Fruit fly (Drosophila melanogaster) whole organism, embryonic: ENCODE measurements around the gene CG4452.

Source experiments
- CG10147 ChIP-seq: fragments of 200-800 bp; sonication (Bioruptor generic); optimal IDR thresholded peaks from 2 replicates; lab custom pipeline; 2019; ENCODE audit warnings: missing biosample characterization, mild to moderate bottlenecking, missing genetic modification characterization, moderate library complexity
- CG12391 ChIP-seq: fragments of 200-800 bp; sonication (Bioruptor generic); optimal IDR thresholded peaks from 3 replicates; lab custom pipeline; 2018; ENCODE audit warnings: missing biosample characterization, mild to moderate bottlenecking, missing genetic modification characterization, moderate library complexity
- CG14667 ChIP-seq: fragments of 200-800 bp; sonication (Bioruptor generic); IDR thresholded peaks from 2 replicates; pipeline ENCODE4 v1.3.6; 2022; ENCODE audit warnings: missing biosample characterization, missing genetic modification characterization
- CG15073 ChIP-seq: fragments of 200-800 bp; sonication (Bioruptor generic); optimal IDR thresholded peaks from 2 replicates; lab custom pipeline; 2016; ENCODE audit warnings: missing biosample characterization, missing genetic modification characterization
- CG1603 ChIP-seq: fragments of 200-800 bp; sonication (Bioruptor generic); optimal IDR thresholded peaks from 2 replicates; lab custom pipeline; 2019; ENCODE audit warnings: missing biosample characterization, mild to moderate bottlenecking, missing genetic modification characterization, moderate library complexity
- CG17385 ChIP-seq: fragments of 200-800 bp; sonication (Bioruptor generic); optimal IDR thresholded peaks from 3 replicates; lab custom pipeline; 2018; ENCODE audit warnings: missing biosample characterization, mild to moderate bottlenecking, missing genetic modification characterization
- CG18619 ChIP-seq: fragments of 200-800 bp; sonication (Bioruptor generic); optimal IDR thresholded peaks from 3 replicates; lab custom pipeline; 2017; ENCODE audit warnings: missing biosample characterization, mild to moderate bottlenecking, missing genetic modification characterization
- CG2199 ChIP-seq: fragments of 200-800 bp; sonication (Bioruptor generic); IDR thresholded peaks from 3 replicates; pipeline ENCODE4 v1.3.6; 2022; ENCODE audit warnings: missing biosample characterization, missing genetic modification characterization
- CG31224 ChIP-seq: fragments of 200-800 bp; sonication (Bioruptor generic); IDR thresholded peaks from 2 replicates; pipeline ENCODE4 v1.3.6; 2022; ENCODE audit warnings: missing biosample characterization, missing genetic modification characterization
- CG3726 ChIP-seq: fragments of 200-800 bp; sonication (Bioruptor generic); IDR thresholded peaks from 3 replicates; pipeline ENCODE4, ENCODE4 v1.3.6; 2022; ENCODE audit warnings: missing biosample characterization, missing genetic modification characterization
- CG5180 ChIP-seq: fragments of 200-800 bp; sonication (Bioruptor generic); optimal IDR thresholded peaks from 3 replicates; lab custom pipeline; 2017; ENCODE audit warnings: missing biosample characterization, missing genetic modification characterization, mild to moderate bottlenecking, moderate library complexity, missing genetic modification reagents
- CG5245 ChIP-seq: fragments of 200-800 bp; sonication (Bioruptor generic); optimal IDR thresholded peaks from 3 replicates; lab custom pipeline; 2016; ENCODE audit warnings: missing biosample characterization, missing genetic modification characterization
- CG6272 ChIP-seq: fragments of 200-800 bp; sonication (Bioruptor generic); IDR thresholded peaks from 2 replicates; pipeline ENCODE4 v1.3.6; 2022; ENCODE audit warnings: missing biosample characterization, missing genetic modification characterization
- CG8765 ChIP-seq: fragments of 200-800 bp; sonication (Bioruptor generic); IDR thresholded peaks from 2 replicates; pipeline ENCODE4 v1.3.6; 2022; ENCODE audit warnings: missing biosample characterization, missing genetic modification characterization
- CG9727 ChIP-seq: fragments of 200-800 bp; sonication (Bioruptor generic); optimal IDR thresholded peaks from 3 replicates; lab custom pipeline; 2017; ENCODE audit warnings: missing biosample characterization, mild to moderate bottlenecking, missing genetic modification characterization
- Camta ChIP-seq: fragments of 200-800 bp; sonication (Bioruptor generic); optimal IDR thresholded peaks from 2 replicates; lab custom pipeline; 2016; ENCODE audit warnings: missing biosample characterization, missing genetic modification characterization
- Dek ChIP-seq: fragments of 200-800 bp; sonication (Bioruptor generic); optimal IDR thresholded peaks from 3 replicates; lab custom pipeline; 2019; ENCODE audit warnings: missing biosample characterization, mild to moderate bottlenecking, missing genetic modification characterization, moderate library complexity
- Dfd ChIP-seq, 2 experiments: fragments of >200 bp; optimal IDR thresholded peaks; 2 replicates each; lab custom pipeline; 2017; ENCODE audit warnings: missing biosample characterization in 2 of 2, missing genetic modification characterization in 2 of 2
- ERR ChIP-seq: fragments of 200-800 bp; sonication (Bioruptor generic); optimal IDR thresholded peaks from 2 replicates; lab custom pipeline; 2016; ENCODE audit warnings: missing biosample characterization, missing genetic modification characterization
- HLH3B ChIP-seq: fragments of 200-800 bp; sonication (Bioruptor generic); IDR thresholded peaks from 2 replicates; pipeline ENCODE4 v1.3.6; 2022; ENCODE audit warnings: missing biosample characterization, missing genetic modification characterization
- Hr51 ChIP-seq, 2 experiments: fragments of 200-800 bp; sonication (Bioruptor generic); optimal IDR thresholded peaks; 2 replicates in 1 of 2; 3 replicates in 1 of 2; lab custom pipeline; 2016 to 2018; ENCODE audit warnings: missing biosample characterization in 2 of 2, missing genetic modification characterization in 2 of 2, mild to moderate bottlenecking in 1 of 2, moderate library complexity in 1 of 2
- Lpt ChIP-seq: fragments of >200 bp; optimal IDR thresholded peaks from 2 replicates; lab custom pipeline; 2018; ENCODE audit warnings: missing biosample characterization, missing genetic modification characterization
- NC2α ChIP-seq: fragments of 200-800 bp; sonication (Bioruptor generic); optimal IDR thresholded peaks from 2 replicates; lab custom pipeline; 2016; ENCODE audit warnings: missing biosample characterization, missing genetic modification characterization
- Nf-YA ChIP-seq: fragments of 200-800 bp; sonication (Bioruptor generic); IDR thresholded peaks from 2 replicates; pipeline ENCODE4 v1.3.6; 2022; ENCODE audit warnings: missing biosample characterization, missing genetic modification characterization
- Sry-β ChIP-seq: fragments of 200-800 bp; sonication (Bioruptor generic); optimal IDR thresholded peaks from 2 replicates; lab custom pipeline; 2018; ENCODE audit warnings: missing biosample characterization, mild to moderate bottlenecking, missing genetic modification characterization, moderate library complexity
- Xbp1 ChIP-seq: fragments of 200-800 bp; sonication (Bioruptor generic); optimal IDR thresholded peaks from 3 replicates; lab custom pipeline; 2016; ENCODE audit warnings: missing biosample characterization, mild to moderate bottlenecking, missing genetic modification characterization
- ab ChIP-seq: fragments of 200-800 bp; sonication (Bioruptor generic); optimal IDR thresholded peaks from 2 replicates; lab custom pipeline; 2016; ENCODE audit warnings: missing biosample characterization, missing genetic modification characterization
- ac ChIP-seq: fragments of 200-800 bp; sonication (Bioruptor generic); optimal IDR thresholded peaks from 3 replicates; lab custom pipeline; 2017; ENCODE audit warnings: missing biosample characterization, mild to moderate bottlenecking, missing genetic modification characterization
- bcd ChIP-seq: fragments of 200-800 bp; sonication (Bioruptor generic); optimal IDR thresholded peaks from 2 replicates; lab custom pipeline; 2017; ENCODE audit warnings: missing biosample characterization, mild to moderate bottlenecking, missing genetic modification characterization
- br ChIP-seq: fragments of >200 bp; optimal IDR thresholded peaks from 2 replicates; lab custom pipeline; 2017
- bsh ChIP-seq, 2 experiments: fragments of 200-800 bp; sonication (Bioruptor generic); optimal IDR thresholded peaks; 2 replicates each; lab custom pipeline; 2017 to 2018; ENCODE audit warnings: mild to moderate bottlenecking in 2 of 2, missing biosample characterization in 2 of 2, missing genetic modification characterization in 2 of 2, moderate library complexity in 1 of 2
- cwo ChIP-seq: fragments of 200-800 bp; sonication (Bioruptor generic); optimal IDR thresholded peaks from 3 replicates; lab custom pipeline; 2017; ENCODE audit warnings: missing biosample characterization, missing genetic modification characterization, mild to moderate bottlenecking, moderate library complexity, missing genetic modification reagents
- dmrt11E ChIP-seq: fragments of 200-800 bp; sonication (Bioruptor generic); optimal IDR thresholded peaks from 3 replicates; lab custom pipeline; 2018; ENCODE audit warnings: missing biosample characterization, mild to moderate bottlenecking, missing genetic modification characterization, moderate library complexity
- exex ChIP-seq: fragments of 200-800 bp; sonication (Bioruptor generic); optimal IDR thresholded peaks from 4 replicates; lab custom pipeline; 2018; ENCODE audit warnings: missing biosample characterization, mild to moderate bottlenecking, missing genetic modification characterization, moderate library complexity
- insv ChIP-seq, 2 experiments: fragments of 200-800 bp; sonication (Bioruptor generic); optimal IDR thresholded peaks; 3 replicates each; lab custom pipeline; 2016 to 2018; ENCODE audit warnings: missing biosample characterization in 2 of 2, missing genetic modification characterization in 2 of 2
- jumu ChIP-seq: fragments of 200-800 bp; sonication (Bioruptor generic); optimal IDR thresholded peaks from 3 replicates; lab custom pipeline; 2016; ENCODE audit warnings: missing biosample characterization, missing genetic modification characterization
- kni ChIP-seq: fragments of 200-800 bp; sonication (Bioruptor generic); optimal IDR thresholded peaks from 3 replicates; lab custom pipeline; 2017; ENCODE audit warnings: mild to moderate bottlenecking, missing biosample characterization, missing genetic modification reagents, missing genetic modification characterization
- luna ChIP-seq: fragments of 200-800 bp; sonication (Bioruptor generic); optimal IDR thresholded peaks from 2 replicates; lab custom pipeline; 2016; ENCODE audit warnings: missing biosample characterization, missing genetic modification characterization
- nom ChIP-seq: fragments of 200-800 bp; sonication (Bioruptor generic); optimal IDR thresholded peaks from 2 replicates; lab custom pipeline; 2017; ENCODE audit warnings: missing biosample characterization, missing genetic modification characterization, mild to moderate bottlenecking, moderate library complexity, missing genetic modification reagents
- pb ChIP-seq: fragments of 200-800 bp; sonication (Bioruptor generic); optimal IDR thresholded peaks from 3 replicates; lab custom pipeline; 2016; ENCODE audit warnings: missing biosample characterization, missing genetic modification characterization
- prd ChIP-seq, 3 experiments: fragments of >200 bp in 2 of 3; fragments of 200-800 bp in 1 of 3; sonication (Bioruptor generic) in 1 of 3; optimal IDR thresholded peaks in 2 of 3; IDR thresholded peaks in 1 of 3; 2 replicates in 2 of 3; 3 replicates in 1 of 3; pipeline versions ENCODE4 v1.3.6 to Lab custom; 2017 to 2022; ENCODE audit warnings: missing biosample characterization in 1 of 3, missing genetic modification characterization in 1 of 3
- pzg ChIP-seq: fragments of 200-800 bp; sonication (Bioruptor generic); optimal IDR thresholded peaks from 3 replicates; lab custom pipeline; 2018; ENCODE audit warnings: missing biosample characterization, mild to moderate bottlenecking, missing genetic modification characterization, moderate library complexity
- so ChIP-seq: fragments of 200-800 bp; sonication (Bioruptor generic); IDR thresholded peaks from 3 replicates; pipeline ENCODE4 v1.3.6; 2022; ENCODE audit warnings: missing biosample characterization, missing genetic modification characterization
- stc ChIP-seq: fragments of 200-800 bp; sonication (Bioruptor generic); IDR thresholded peaks from 2 replicates; pipeline ENCODE4 v1.3.6; 2022; ENCODE audit warnings: missing biosample characterization, missing genetic modification characterization
- tin ChIP-seq: fragments of 200-800 bp; sonication (Bioruptor generic); optimal IDR thresholded peaks from 3 replicates; lab custom pipeline; 2016; ENCODE audit warnings: missing biosample characterization, missing genetic modification characterization
- unc-4 ChIP-seq: fragments of 200-800 bp; sonication (Bioruptor generic); IDR thresholded peaks from 2 replicates; pipeline ENCODE4 v1.3.6; 2022; ENCODE audit warnings: missing biosample characterization, missing genetic modification characterization; ENCODE audit not compliant: partially characterized antibody
- wdn ChIP-seq: fragments of 200-800 bp; sonication (Bioruptor generic); IDR thresholded peaks from 2 replicates; pipeline ENCODE4 v1.3.6; 2022; ENCODE audit warnings: missing biosample characterization, missing genetic modification characterization

CG4452 gene

DNA sequence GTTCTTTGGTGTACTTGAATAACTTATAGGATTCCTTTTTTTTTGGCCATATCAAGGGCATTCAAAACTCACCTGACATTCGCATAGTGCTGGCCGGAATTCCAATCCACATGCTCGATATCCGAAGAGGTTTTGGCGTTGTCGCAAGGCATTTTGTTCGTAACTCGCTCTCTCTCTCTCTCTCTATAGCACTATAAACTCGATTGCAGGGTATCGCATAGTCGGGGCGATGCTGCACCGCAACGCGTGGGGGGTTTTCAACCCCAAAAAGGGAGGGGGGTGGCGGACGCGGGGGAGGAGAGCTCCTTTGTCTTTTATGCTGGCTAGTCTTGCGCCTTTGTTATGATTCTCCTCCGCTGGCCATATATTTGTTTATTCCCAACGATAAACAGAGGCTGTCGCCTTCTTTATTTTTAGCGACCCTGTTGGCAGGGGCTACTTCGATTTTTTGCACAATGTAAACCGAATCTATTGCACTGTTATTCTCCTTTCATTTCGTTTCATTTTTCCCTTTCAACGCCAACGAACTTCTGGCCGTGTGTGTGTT is 31.3 kb downstream of the CG4452 start (continued):
- no peak for TF ChIP-seq CG15073 (GFP tag; lab: Kevin White, UChicago)
- TF ChIP-seq CG1603 (tag; lab: Kevin White, UChicago): peak; percentile 35
- TF ChIP-seq bsh (GFP tag; optimal IDR thresholded peaks at IDR 0.05; lab: Kevin White, UChicago): no peak
- peak; percentile 6 for TF ChIP-seq CG9727 (GFP tag; lab: Kevin White, UChicago)
- peak; percentile 18 for TF ChIP-seq CG5180 (GFP tag; lab: Kevin White, UChicago)
- TF ChIP-seq prd (optimal IDR thresholded peaks at IDR 0.05; lab: Kevin White, UChicago): no peak
- peak; percentile 31; the same call in 1 of the 3 replicates for TF ChIP-seq prd (GFP tag; IDR thresholded peaks at IDR 0.05; lab: Robert Waterston, UW)
- TF ChIP-seq bcd: peak; percentile 15
- TF ChIP-seq unc-4 (GFP tag; lab: Robert Waterston, UW): no peak

dm6 chr3L:9399013-9399750 is 32.0 kb downstream of the CG4452 start, which contains the start of gene CG4080:
TSS of gene CG4080 (minus strand) at chr3L:9399227.
- no peak for TF ChIP-seq CG3726 (GFP tag; lab: Robert Waterston, UW)
- no peak for TF ChIP-seq Sry-β (GFP tag; lab: Kevin White, UChicago)
- no peak for TF ChIP-seq ERR
- no peak for TF ChIP-seq ac (GFP tag; lab: Kevin White, UChicago)
- TF ChIP-seq CG18619 (GFP tag; lab: Kevin White, UChicago): no peak
- no peak for TF ChIP-seq CG8765 (GFP tag; lab: Robert Waterston, UW)
- TF ChIP-seq wdn (GFP tag; lab: Robert Waterston, UW): no peak
- TF ChIP-seq Dek: peak; percentile 17
- peak; percentile 1 for TF ChIP-seq exex (tag; lab: Kevin White, UChicago)
- no peak for TF ChIP-seq luna (GFP tag; lab: Kevin White, UChicago)
- peak; percentile 43 for TF ChIP-seq dmrt11E (tag; lab: Kevin White, UChicago)
- TF ChIP-seq NC2α (GFP tag; lab: Kevin White, UChicago): no peak
- no peak for TF ChIP-seq Hr51 (GFP tag; optimal IDR thresholded peaks at IDR 0.05; lab: Kevin White, UChicago)
- no peak for TF ChIP-seq Nf-YA (GFP tag; lab: Robert Waterston, UW)
- no peak for TF ChIP-seq ab (GFP tag; lab: Kevin White, UChicago)
- no peak for TF ChIP-seq CG14667 (GFP tag; lab: Robert Waterston, UW)
- TF ChIP-seq CG12391: peak; percentile 84
- peak; percentile 24 for TF ChIP-seq CG10147 (GFP tag; lab: Kevin White, UChicago)
- TF ChIP-seq jumu (GFP tag; lab: Kevin White, UChicago): no peak
- peak in 1 of 2 experiments; percentile 25 for TF ChIP-seq insv (GFP tag; optimal IDR thresholded peaks at IDR 0.05; lab: Kevin White, UChicago)
- peak; percentile 16 for TF ChIP-seq Camta (GFP tag; lab: Kevin White, UChicago)
- TF ChIP-seq CG6272 (GFP tag; lab: Robert Waterston, UW): no peak
- peak; percentile 8 for TF ChIP-seq CG17385 (GFP tag; lab: Kevin White, UChicago)
- TF ChIP-seq CG15073 (GFP tag; lab: Kevin White, UChicago): no peak
- TF ChIP-seq nom (GFP tag; lab: Kevin White, UChicago): no peak
- no peak for TF ChIP-seq Lpt (GFP tag; lab: Kevin White, UChicago)
- no peak for TF ChIP-seq br (lab: Kevin White, UChicago)
- TF ChIP-seq Xbp1 (GFP tag; lab: Kevin White, UChicago): peak; percentile 19
- no peak for TF ChIP-seq Dfd (GFP tag; optimal IDR thresholded peaks at IDR 0.05; lab: Kevin White, UChicago)
- TF ChIP-seq CG2199 (GFP tag; lab: Robert Waterston, UW): no peak
- TF ChIP-seq CG31224 (GFP tag; lab: Robert Waterston, UW): no peak
- no peak for TF ChIP-seq kni (GFP tag; lab: Kevin White, UChicago)
- TF ChIP-seq tin (GFP tag; lab: Kevin White, UChicago): no peak
- TF ChIP-seq CG5245 (GFP tag; lab: Kevin White, UChicago): no peak
- peak; percentile 81 for TF ChIP-seq pzg (GFP tag; lab: Kevin White, UChicago)
- peak; percentile 53; the same call in 1 of the 2 replicates for TF ChIP-seq stc (GFP tag; lab: Robert Waterston, UW)
- no peak for TF ChIP-seq cwo (GFP tag; lab: Kevin White, UChicago)
- TF ChIP-seq pb (GFP tag; lab: Kevin White, UChicago): no peak
- no peak for TF ChIP-seq HLH3B (GFP tag; lab: Robert Waterston, UW)
- TF ChIP-seq so (GFP tag; lab: Robert Waterston, UW): 0 out of 3 replicates have a peak, but pooled peaks have one; percentile 45
